Worm (Caenorhabditis elegans) whole organism, L3 larva: Measurements from ENCODE around the gene Y57G11A.5.

Experiments
- aly-2 ChIP-seq: fragments of 150-350 bp; optimal IDR thresholded peaks from 2 replicates; lab custom pipeline; 2014; ENCODE audit warnings: missing biosample characterization, missing genetic modification characterization
- ceh-28 ChIP-seq: fragments of 150-350 bp; optimal IDR thresholded peaks from 2 replicates; lab custom pipeline; 2014; ENCODE audit warnings: missing biosample characterization, missing genetic modification reagents, missing genetic modification characterization
- ceh-82 ChIP-seq: fragments of 150-350 bp; optimal IDR thresholded peaks from 2 replicates; lab custom pipeline; 2014; ENCODE audit warnings: missing biosample characterization, missing genetic modification characterization
- egl-27 ChIP-seq: sonication (generic microtip); optimal IDR thresholded peaks from 4 replicates; lab custom pipeline; 2017; ENCODE audit warnings: missing biosample characterization, missing genetic modification reagents, missing genetic modification characterization
- fos-1 ChIP-seq: fragments of 150-350 bp; optimal IDR thresholded peaks from 2 replicates; lab custom pipeline; 2014; ENCODE audit warnings: missing biosample characterization, missing genetic modification characterization
- mdl-1 ChIP-seq: fragments of 150-350 bp; optimal IDR thresholded peaks from 2 replicates; lab custom pipeline; 2014; ENCODE audit warnings: missing biosample characterization, missing genetic modification characterization
- nhr-77 ChIP-seq: fragments of 150-350 bp; optimal IDR thresholded peaks from 2 replicates; lab custom pipeline; 2014; ENCODE audit warnings: missing biosample characterization, missing genetic modification characterization
- pqm-1 ChIP-seq: fragments of 150-350 bp; optimal IDR thresholded peaks from 2 replicates; lab custom pipeline; 2017; ENCODE audit warnings: missing biosample characterization, missing genetic modification characterization, inconsistent platforms
- unc-39 ChIP-seq: sonication (generic microtip); optimal IDR thresholded peaks from 4 replicates; lab custom pipeline; 2017; ENCODE audit warnings: missing biosample characterization, missing genetic modification characterization
- unc-62 ChIP-seq: fragments of 150-350 bp; sonication (generic microtip); optimal IDR thresholded peaks from 4 replicates; lab custom pipeline; 2014; ENCODE audit warnings: missing biosample characterization, missing genetic modification reagents, missing genetic modification characterization

Y57G11A.5 gene

DNA sequence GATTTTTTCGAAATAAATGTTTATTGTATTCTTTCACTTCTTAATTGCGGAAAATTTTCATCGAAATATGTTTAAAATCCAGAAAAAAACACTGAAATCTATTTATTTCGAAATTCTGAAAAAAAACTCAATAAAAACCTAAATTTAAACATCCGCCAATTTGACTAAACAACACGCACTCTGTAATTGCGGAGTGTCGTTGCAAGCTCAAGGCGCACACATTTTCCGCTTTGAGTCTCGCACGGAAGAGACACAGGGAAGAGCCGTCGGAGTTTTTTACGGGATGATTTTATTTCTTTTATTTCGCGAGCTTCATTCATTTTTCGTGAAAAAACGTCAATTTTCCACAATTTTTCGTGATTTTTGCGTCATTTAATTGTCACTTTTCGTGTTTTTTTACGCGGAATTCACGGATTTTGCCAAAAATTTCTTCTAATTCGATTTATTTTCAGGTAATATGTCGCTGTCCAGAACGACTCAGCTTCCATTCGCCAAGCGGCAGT is 48.2 kb downstream of the Y57G11A.5 start, which contains the start of gene dld-1 (continued):
- TF ChIP-seq ceh-28 (tag; lab: Kevin White, UChicago): peak; percentile 94
- peak; percentile 86 for TF ChIP-seq pqm-1 (tag; lab: Kevin White, UChicago)
- TF ChIP-seq egl-27: peak; percentile 27
- peak; percentile 33 for TF ChIP-seq mdl-1 (tag; lab: Kevin White, UChicago)
- no peak for TF ChIP-seq fos-1 (tag; lab: Kevin White, UChicago)
- TF ChIP-seq ceh-82 (tag; lab: Kevin White, UChicago): peak; percentile 94
- TF ChIP-seq nhr-77 (tag; lab: Kevin White, UChicago): peak; percentile 83
- TF ChIP-seq unc-39 (tag; lab: Kevin White, UChicago): no peak
- TF ChIP-seq unc-62 (GFP tag; lab: Kevin White, UChicago): peak; percentile 84
- peak; percentile 72 for TF ChIP-seq aly-2 (tag; lab: Kevin White, UChicago)
